Worm (Caenorhabditis elegans) whole organism, L3 larva: Measurements from ENCODE around the gene Y32F6A.5.

Experiments
- R02D3.7 ChIP-seq: fragments of 150-350 bp; optimal IDR thresholded peaks from 2 replicates; lab custom pipeline; 2014; ENCODE audit warnings: missing biosample characterization, missing genetic modification characterization
- ZK546.5 ChIP-seq: sonication (generic microtip); optimal IDR thresholded peaks from 2 replicates; lab custom pipeline; 2017; ENCODE audit warnings: missing biosample characterization, missing genetic modification characterization
- aly-2 ChIP-seq: fragments of 150-350 bp; optimal IDR thresholded peaks from 2 replicates; lab custom pipeline; 2014; ENCODE audit warnings: missing biosample characterization, missing genetic modification characterization
- ceh-9 ChIP-seq: sonication (generic microtip); optimal IDR thresholded peaks from 2 replicates; lab custom pipeline; 2018; ENCODE audit warnings: missing biosample characterization, missing genetic modification characterization
- egl-27 ChIP-seq: sonication (generic microtip); optimal IDR thresholded peaks from 4 replicates; lab custom pipeline; 2017; ENCODE audit warnings: missing biosample characterization, missing genetic modification reagents, missing genetic modification characterization
- egl-5 ChIP-seq: fragments of 150-350 bp; optimal IDR thresholded peaks from 2 replicates; lab custom pipeline; 2017; ENCODE audit warnings: missing biosample characterization, missing genetic modification reagents, missing genetic modification characterization, inconsistent platforms
- elt-1 ChIP-seq: fragments of 150-350 bp; optimal IDR thresholded peaks from 2 replicates; lab custom pipeline; 2014; ENCODE audit warnings: missing biosample characterization, missing genetic modification characterization
- elt-2 ChIP-seq: sonication (generic microtip); optimal IDR thresholded peaks from 2 replicates; lab custom pipeline; 2016; ENCODE audit warnings: missing genetic modification reagents, mild to moderate bottlenecking, missing genetic modification characterization, missing compliant biosample characterization
- elt-3 ChIP-seq, 3 experiments: fragments of 150-350 bp in 1 of 3; sonication (generic microtip) in 2 of 3; optimal IDR thresholded peaks; 2 replicates in 2 of 3; 4 replicates in 1 of 3; lab custom pipeline; 2014 to 2017; ENCODE audit warnings: missing biosample characterization in 3 of 3, missing genetic modification characterization in 3 of 3
- eor-1 ChIP-seq, 2 experiments: fragments of 150-350 bp; optimal IDR thresholded peaks; 2 replicates each; lab custom pipeline; 2014 to 2018; ENCODE audit warnings: missing biosample characterization in 2 of 2, missing genetic modification characterization in 2 of 2
- fkh-10 ChIP-seq: sonication (generic microtip); optimal IDR thresholded peaks from 2 replicates; lab custom pipeline; 2017; ENCODE audit warnings: missing biosample characterization, missing genetic modification reagents, missing genetic modification characterization
- fkh-2 ChIP-seq: fragments of 150-350 bp; optimal IDR thresholded peaks from 2 replicates; lab custom pipeline; 2014; ENCODE audit warnings: missing biosample characterization, missing genetic modification reagents, missing genetic modification characterization
- fos-1 ChIP-seq: fragments of 150-350 bp; optimal IDR thresholded peaks from 2 replicates; lab custom pipeline; 2014; ENCODE audit warnings: missing biosample characterization, missing genetic modification characterization
- hmg-11 ChIP-seq: sonication (generic microtip); optimal IDR thresholded peaks from 2 replicates; lab custom pipeline; 2016; ENCODE audit warnings: missing genetic modification characterization, missing compliant biosample characterization
- jun-1 ChIP-seq: fragments of 150-350 bp; optimal IDR thresholded peaks from 2 replicates; lab custom pipeline; 2014; ENCODE audit warnings: missing biosample characterization, missing genetic modification reagents, missing genetic modification characterization
- lin-15B ChIP-seq: fragments of 150-350 bp; optimal IDR thresholded peaks from 2 replicates; lab custom pipeline; 2014; ENCODE audit warnings: missing biosample characterization, missing genetic modification characterization
- lsy-12 ChIP-seq: sonication (generic microtip); optimal IDR thresholded peaks from 2 replicates; lab custom pipeline; 2016; ENCODE audit warnings: mild to moderate bottlenecking, missing genetic modification characterization, missing compliant biosample characterization
- mml-1 ChIP-seq: fragments of 150-350 bp; sonication (generic microtip); optimal IDR thresholded peaks from 3 replicates; lab custom pipeline; 2014; ENCODE audit warnings: missing biosample characterization, missing genetic modification characterization
- nfya-1 ChIP-seq: sonication (generic microtip); optimal IDR thresholded peaks from 2 replicates; lab custom pipeline; 2017; ENCODE audit warnings: missing genetic modification characterization, mild to moderate bottlenecking, missing compliant biosample characterization, antibody characterized with exemption, moderate library complexity; ENCODE audit not compliant: insufficient read depth
- nhr-11 ChIP-seq: fragments of 150-350 bp; optimal IDR thresholded peaks from 2 replicates; lab custom pipeline; 2014; ENCODE audit warnings: missing biosample characterization, missing genetic modification characterization
- nhr-237 ChIP-seq: fragments of 150-350 bp; optimal IDR thresholded peaks from 2 replicates; lab custom pipeline; 2014; ENCODE audit warnings: missing biosample characterization, missing genetic modification characterization
- nhr-25 ChIP-seq: sonication (generic microtip); optimal IDR thresholded peaks from 2 replicates; lab custom pipeline; 2017; ENCODE audit warnings: missing biosample characterization, missing genetic modification characterization
- nhr-28 ChIP-seq: fragments of 150-350 bp; optimal IDR thresholded peaks from 2 replicates; lab custom pipeline; 2014; ENCODE audit warnings: missing biosample characterization, missing genetic modification characterization
- nhr-43 ChIP-seq: sonication (generic microtip); optimal IDR thresholded peaks from 2 replicates; lab custom pipeline; 2016; ENCODE audit warnings: mild to moderate bottlenecking, missing genetic modification characterization, missing compliant biosample characterization; ENCODE audit not compliant: poor library complexity, severe bottlenecking
- nhr-67 ChIP-seq: fragments of 150-350 bp; optimal IDR thresholded peaks from 2 replicates; lab custom pipeline; 2014; ENCODE audit warnings: missing biosample characterization, missing genetic modification characterization
- pha-4 ChIP-seq: fragments of 150-350 bp; optimal IDR thresholded peaks from 2 replicates; lab custom pipeline; 2014; ENCODE audit warnings: missing biosample characterization, missing genetic modification reagents, missing genetic modification characterization
- pqm-1 ChIP-seq: fragments of 150-350 bp; optimal IDR thresholded peaks from 2 replicates; lab custom pipeline; 2017; ENCODE audit warnings: missing biosample characterization, missing genetic modification characterization, inconsistent platforms
- sea-2 ChIP-seq: fragments of 150-350 bp; sonication (generic microtip); optimal IDR thresholded peaks from 4 replicates; lab custom pipeline; 2014; ENCODE audit warnings: missing biosample characterization, missing genetic modification reagents, missing genetic modification characterization
- skn-1 ChIP-seq: fragments of 150-350 bp; optimal IDR thresholded peaks from 2 replicates; lab custom pipeline; 2014; ENCODE audit warnings: missing biosample characterization, missing genetic modification characterization
- snpc-4 ChIP-seq: fragments of 150-350 bp; optimal IDR thresholded peaks from 2 replicates; lab custom pipeline; 2014; ENCODE audit warnings: missing biosample characterization, missing genetic modification characterization
- tbx-2 ChIP-seq: sonication (generic microtip); optimal IDR thresholded peaks from 2 replicates; lab custom pipeline; 2016; ENCODE audit warnings: mild to moderate bottlenecking, missing genetic modification characterization, missing compliant biosample characterization
- zag-1 ChIP-seq: fragments of 150-350 bp; optimal IDR thresholded peaks from 2 replicates; lab custom pipeline; 2014; ENCODE audit warnings: missing biosample characterization, missing genetic modification characterization
- ztf-11 ChIP-seq: fragments of 150-350 bp; optimal IDR thresholded peaks from 2 replicates; lab custom pipeline; 2014; ENCODE audit warnings: missing biosample characterization, missing genetic modification characterization
- ztf-4 ChIP-seq: fragments of 150-350 bp; optimal IDR thresholded peaks from 2 replicates; lab custom pipeline; 2014; ENCODE audit warnings: missing biosample characterization, missing genetic modification characterization

Y32F6A.5 gene

DNA sequence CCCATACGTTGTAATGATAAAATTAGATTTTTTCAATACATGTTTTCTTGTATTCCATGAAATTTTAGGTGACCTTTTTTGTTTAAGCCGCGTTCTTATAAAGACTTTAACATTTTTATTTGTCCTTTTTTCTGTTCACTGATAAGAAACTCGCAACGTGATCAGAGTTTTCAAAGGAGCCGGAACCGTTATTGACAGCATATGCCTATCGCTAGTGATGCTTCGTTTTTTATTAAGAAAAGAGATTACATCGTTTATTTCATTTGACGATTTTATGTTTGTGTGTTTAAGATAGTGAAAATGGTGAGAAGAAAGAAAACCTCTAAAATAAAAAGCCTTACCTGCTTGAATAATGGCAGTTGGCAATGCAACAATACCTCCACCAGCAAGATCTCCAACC is 20.8 kb downstream of the Y32F6A.5 start:
- TF ChIP-seq elt-2 (tag; lab: Kevin White, UChicago) (peak; percentile 96), pqm-1 (tag; lab: Kevin White, UChicago) (peak; percentile 79), pha-4 (tag; lab: Kevin White, UChicago) (peak; percentile 53), R02D3.7 (no peak), ztf-11 (tag; lab: Kevin White, UChicago) (no peak), jun-1 (tag; lab: Kevin White, UChicago) (peak; percentile 54)

DNA sequence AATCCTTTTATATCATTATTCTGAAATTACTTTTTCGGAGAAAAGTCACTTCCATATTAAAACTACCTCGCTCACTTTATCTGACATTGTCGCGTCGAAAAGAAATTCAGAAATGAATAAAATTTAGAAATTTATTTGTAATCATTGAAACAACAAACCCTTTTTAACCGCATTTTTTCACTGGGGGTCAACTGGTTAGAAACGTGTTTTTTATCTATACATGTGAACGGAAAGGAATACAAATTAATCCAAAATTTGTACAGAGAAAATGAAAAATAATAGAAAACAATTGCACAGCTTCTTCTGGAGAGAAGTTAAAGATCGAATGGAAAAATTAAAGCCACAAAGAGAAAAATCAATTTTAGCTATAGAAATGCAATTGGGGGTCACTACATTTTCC is 24.8 kb downstream of the Y32F6A.5 start, which contains the start of gene tag-314:
tag-314 (minus strand) TSS at position 101 of the 400 bp plus-strand sequence.
- TF ChIP-seq ceh-9 (tag; lab: Kevin White, UChicago) (no peak), tbx-2 (tag; lab: Kevin White, UChicago) (no peak), lsy-12 (no peak), eor-1 (tag; optimal IDR thresholded peaks at IDR 0.05; lab: Kevin White, UChicago) (no peak), elt-1 (tag; lab: Kevin White, UChicago) (no peak), nhr-28 (tag; lab: Kevin White, UChicago) (no peak), snpc-4 (tag; lab: Kevin White, UChicago) (no peak), fkh-10 (GFP tag; lab: Kevin White, UChicago) (no peak), ZK546.5 (no peak), nhr-237 (no peak), elt-3 (tag; optimal IDR thresholded peaks at IDR 0.05; lab: Kevin White, UChicago) (no peak), mml-1 (tag; lab: Kevin White, UChicago) (no peak), pha-4 (tag; lab: Kevin White, UChicago) (no peak), pqm-1 (tag; lab: Kevin White, UChicago) (no peak), hmg-11 (tag; lab: Kevin White, UChicago) (no peak), ztf-4 (tag; lab: Kevin White, UChicago) (no peak), aly-2 (tag; lab: Kevin White, UChicago) (no peak), skn-1 (tag; lab: Kevin White, UChicago) (no peak), nhr-67 (tag; lab: Kevin White, UChicago) (no peak), fkh-2 (tag; lab: Kevin White, UChicago) (no peak)

ce11 chrV:10426253-10426652 is 27.2 kb downstream of the Y32F6A.5 start, which contains the start of gene apc-10:
TSS of gene apc-10 (minus strand) at chrV:10426353.
- no peak for TF ChIP-seq nhr-28 (tag; lab: Kevin White, UChicago)

DNA sequence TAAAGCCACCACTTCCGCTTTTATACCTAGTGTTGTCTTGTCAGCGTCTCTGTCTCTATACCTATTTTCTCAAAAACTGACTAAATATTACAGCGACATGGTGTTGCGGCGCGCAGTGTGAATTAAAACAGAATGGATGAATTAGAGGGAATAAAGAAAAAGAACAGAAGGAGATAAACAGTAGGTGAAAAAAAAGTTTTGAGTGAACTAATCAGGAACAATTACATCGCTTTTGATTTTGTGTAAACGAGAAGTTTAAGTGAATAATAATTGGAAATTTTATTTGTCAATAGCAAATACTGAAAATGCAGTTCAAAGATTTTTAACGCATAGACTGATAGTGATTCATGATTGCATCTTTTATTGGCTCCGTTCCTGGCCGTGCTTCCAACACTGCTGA is 28.3 kb downstream of the Y32F6A.5 start, which contains the start of gene col-12:
col-12 (minus strand) TSS at position 101 of the 400 bp plus-strand sequence.
- no peak for TF ChIP-seq hmg-11 (tag; lab: Kevin White, UChicago)
- TF ChIP-seq nfya-1 (tag; lab: Kevin White, UChicago) = no peak
- no peak for TF ChIP-seq snpc-4 (tag; lab: Kevin White, UChicago)
- no peak for TF ChIP-seq elt-2 (tag; lab: Kevin White, UChicago)
- no peak for TF ChIP-seq lin-15B (tag; lab: Kevin White, UChicago)
- TF ChIP-seq eor-1 (tag; optimal IDR thresholded peaks at IDR 0.05; lab: Kevin White, UChicago) = no peak
- TF ChIP-seq ZK546.5 = no peak
- TF ChIP-seq skn-1 (tag; lab: Kevin White, UChicago) = no peak
- TF ChIP-seq lsy-12 = no peak
- TF ChIP-seq nhr-43 (tag; lab: Kevin White, UChicago) = no peak
- no peak for TF ChIP-seq sea-2 (GFP tag; lab: Kevin White, UChicago)
- TF ChIP-seq egl-5 = no peak
- no peak for TF ChIP-seq zag-1 (tag; lab: Kevin White, UChicago)
- TF ChIP-seq ztf-4 (tag; lab: Kevin White, UChicago) = no peak
- no peak for TF ChIP-seq fos-1 (tag; lab: Kevin White, UChicago)
- no peak for TF ChIP-seq pha-4 (tag; lab: Kevin White, UChicago)
- no peak for TF ChIP-seq pqm-1 (tag; lab: Kevin White, UChicago)
- TF ChIP-seq ztf-11 (tag; lab: Kevin White, UChicago) = no peak
- TF ChIP-seq egl-27 (tag; lab: Kevin White, UChicago) = no peak
- no peak for TF ChIP-seq nhr-11 (tag; lab: Kevin White, UChicago)

DNA sequence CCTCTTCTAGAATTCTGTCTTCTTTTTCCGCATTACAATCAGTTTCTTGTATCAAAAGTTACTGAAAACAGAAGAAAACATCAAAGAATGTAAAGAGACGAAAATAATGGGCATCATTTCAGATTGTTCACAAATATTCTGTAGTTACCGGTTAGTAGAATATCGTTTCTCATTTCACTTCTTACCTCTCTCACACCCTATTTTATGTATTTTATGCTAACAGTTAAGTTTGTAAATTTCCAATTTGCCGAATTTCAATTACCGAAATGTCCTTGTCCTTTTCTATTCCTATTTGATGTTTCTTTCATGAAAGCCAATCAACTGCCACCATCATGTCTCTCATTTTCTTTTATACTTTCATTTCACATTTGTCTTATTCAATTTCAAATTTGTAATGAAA is 29.9 kb downstream of the Y32F6A.5 start:
- TF ChIP-seq nhr-25 (tag; lab: Kevin White, UChicago) (peak; percentile 61), elt-1 (tag; lab: Kevin White, UChicago) (no peak)
- TF ChIP-seq, all 47 proteins: peak for 1
